Worm (Caenorhabditis elegans) whole organism, early embryonic: ENCODE measurements around the gene Y116A8C.29.

Source experiments
- B0310.2 ChIP-seq: sonication (generic microtip); optimal IDR thresholded peaks from 2 replicates; lab custom pipeline; 2016; ENCODE audit warnings: mild to moderate bottlenecking, missing genetic modification characterization, missing compliant biosample characterization
- aly-1 ChIP-seq: sonication (generic microtip); optimal IDR thresholded peaks from 2 replicates; lab custom pipeline; 2016; ENCODE audit warnings: missing genetic modification characterization, missing compliant biosample characterization
- ama-1 ChIP-seq: fragments of 150-350 bp; optimal IDR thresholded peaks from 2 replicates; lab custom pipeline; 2014
- ceh-13 ChIP-seq: fragments of 200-800 bp; sonication (Bioruptor generic); optimal IDR thresholded peaks from 2 replicates; lab custom pipeline; 2018; ENCODE audit warnings: mild to moderate bottlenecking, missing genetic modification characterization, missing compliant biosample characterization
- ceh-36 ChIP-seq: sonication (generic microtip); optimal IDR thresholded peaks from 2 replicates; lab custom pipeline; 2016; ENCODE audit warnings: missing genetic modification characterization, inconsistent platforms, missing compliant biosample characterization
- ets-7 ChIP-seq: sonication (generic microtip); optimal IDR thresholded peaks from 2 replicates; lab custom pipeline; 2016; ENCODE audit warnings: missing genotype, missing genetic modification characterization, missing compliant biosample characterization
- flt-1 ChIP-seq: fragments of 200-800 bp; sonication (Bioruptor generic); IDR thresholded peaks from 2 replicates; pipeline ENCODE4 v1.3.6; 2022; ENCODE audit warnings: missing genetic modification characterization, missing compliant biosample characterization
- hmbx-1 ChIP-seq: sonication (generic microtip); optimal IDR thresholded peaks from 2 replicates; lab custom pipeline; 2016; ENCODE audit warnings: mild to moderate bottlenecking, missing genetic modification characterization, missing compliant biosample characterization
- hmg-4 ChIP-seq: fragments of 200-800 bp; sonication (Bioruptor generic); optimal IDR thresholded peaks from 2 replicates; lab custom pipeline; 2018; ENCODE audit warnings: mild to moderate bottlenecking, missing genetic modification characterization, missing compliant biosample characterization
- hnd-1 ChIP-seq: sonication (generic microtip); optimal IDR thresholded peaks from 2 replicates; lab custom pipeline; 2016; ENCODE audit warnings: missing genetic modification characterization, missing compliant biosample characterization
- pes-1 ChIP-seq: fragments of 200-800 bp; sonication (Bioruptor generic); IDR thresholded peaks from 2 replicates; pipeline ENCODE4 v1.3.6; 2022; ENCODE audit warnings: missing genetic modification reagents, missing genetic modification characterization, missing compliant biosample characterization
- scrt-1 ChIP-seq: fragments of 200-800 bp; sonication (Bioruptor generic); IDR thresholded peaks from 2 replicates; pipeline ENCODE4 v1.3.6; 2022; ENCODE audit warnings: missing genetic modification characterization, missing compliant biosample characterization
- tbx-11 ChIP-seq: fragments of 200-800 bp; sonication (Bioruptor generic); IDR thresholded peaks from 2 replicates; pipeline ENCODE4 v1.3.6; 2022; ENCODE audit warnings: missing genetic modification characterization, missing compliant biosample characterization
- tra-4 ChIP-seq: sonication (generic microtip); optimal IDR thresholded peaks from 2 replicates; lab custom pipeline; 2017; ENCODE audit warnings: missing genetic modification characterization, missing compliant biosample characterization

DNA sequence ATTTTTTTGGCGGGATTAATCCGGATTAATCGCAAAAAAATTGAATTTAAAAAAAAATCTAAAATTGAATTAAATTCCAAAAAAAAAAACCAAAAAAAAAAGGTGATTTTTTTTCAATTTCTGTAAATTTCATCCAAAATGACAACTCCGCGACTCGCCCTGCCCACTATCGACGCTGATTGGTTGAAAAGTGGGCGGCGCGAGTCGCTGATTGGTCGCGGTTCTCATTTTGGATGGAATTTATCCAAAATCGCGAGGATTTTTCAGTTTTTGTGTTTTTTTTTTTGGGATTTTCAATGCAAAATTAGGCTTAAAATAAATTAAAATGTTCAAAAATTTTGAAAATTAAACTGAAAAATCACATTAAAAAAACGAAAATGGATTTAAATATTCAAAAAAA is 15.6 kb downstream of the Y116A8C.29 start:
- TF ChIP-seq hnd-1 (tag; lab: Kevin White, UChicago) = no peak
- TF ChIP-seq scrt-1 (GFP tag; lab: Robert Waterston, UW) = no peak
- TF ChIP-seq ceh-13 (GFP tag; lab: Kevin White, UChicago) = no peak
- TF ChIP-seq tra-4 (tag; lab: Kevin White, UChicago) = no peak
- no peak for TF ChIP-seq flt-1 (GFP tag; lab: Robert Waterston, UW)
- no peak for TF ChIP-seq tbx-11 (GFP tag; lab: Robert Waterston, UW)
- no peak for TF ChIP-seq hmg-4
- TF ChIP-seq ceh-36 = no peak
- TF ChIP-seq hmbx-1 (tag; lab: Kevin White, UChicago) = no peak
- TF ChIP-seq ama-1 (lab: Kevin White, UChicago) = no peak
- TF ChIP-seq ets-7 (tag; lab: Kevin White, UChicago) = no peak
- no peak for TF ChIP-seq pes-1 (GFP tag; lab: Robert Waterston, UW)
- no peak for TF ChIP-seq aly-1 (tag; lab: Kevin White, UChicago)
- TF ChIP-seq B0310.2 (tag; lab: Kevin White, UChicago) = no peak
